Fruit fly (Drosophila melanogaster) whole organism, adult: Measurements from ENCODE around the gene ppk23.

Source experiments
- CG14711 ChIP-seq: fragments of 200-800 bp; sonication (Bioruptor generic); optimal IDR thresholded peaks from 2 replicates; lab custom pipeline; 2018; ENCODE audit warnings: missing biosample characterization, mild to moderate bottlenecking, missing genetic modification characterization, moderate library complexity
- CG1620 ChIP-seq: fragments of 200-800 bp; sonication (Bioruptor generic); optimal IDR thresholded peaks from 2 replicates; lab custom pipeline; 2016; ENCODE audit warnings: missing biosample characterization, missing genetic modification characterization
- CG33017 ChIP-seq: fragments of 200-800 bp; sonication (Bioruptor generic); optimal IDR thresholded peaks from 2 replicates; lab custom pipeline; 2018; ENCODE audit warnings: missing biosample characterization, mild to moderate bottlenecking, missing genetic modification characterization, moderate library complexity
- CG5204 ChIP-seq: fragments of 200-800 bp; sonication (Bioruptor generic); optimal IDR thresholded peaks from 2 replicates; lab custom pipeline; 2016; ENCODE audit warnings: missing biosample characterization, missing genetic modification characterization
- CG7045 ChIP-seq: fragments of 200-800 bp; sonication (Bioruptor generic); optimal IDR thresholded peaks from 2 replicates; lab custom pipeline; 2017; ENCODE audit warnings: missing biosample characterization, mild to moderate bottlenecking, missing genetic modification characterization
- CG7101 ChIP-seq: fragments of 200-800 bp; sonication (Bioruptor generic); optimal IDR thresholded peaks from 2 replicates; lab custom pipeline; 2018; ENCODE audit warnings: missing biosample characterization, mild to moderate bottlenecking, missing genetic modification characterization, moderate library complexity
- Hr96 ChIP-seq: fragments of 200-800 bp; sonication (Bioruptor generic); optimal IDR thresholded peaks from 2 replicates; lab custom pipeline; 2016; ENCODE audit warnings: missing biosample characterization, missing genetic modification characterization
- bab1 ChIP-seq: fragments of 200-800 bp; sonication (Bioruptor generic); optimal IDR thresholded peaks from 3 replicates; lab custom pipeline; 2019; ENCODE audit warnings: missing biosample characterization, mild to moderate bottlenecking, missing genetic modification characterization, moderate library complexity
- cnc ChIP-seq, 2 experiments: fragments of >200 bp; optimal IDR thresholded peaks; 2 replicates each; lab custom pipeline; 2017
- kay ChIP-seq: fragments of 200-800 bp; sonication (Bioruptor generic); peaks from one replicate; lab custom pipeline; 2016; ENCODE audit warnings: missing biosample characterization, missing genetic modification characterization, borderline replicate concordance
- ovo ChIP-seq: fragments of 200-800 bp; sonication (Bioruptor generic); optimal IDR thresholded peaks from 2 replicates; lab custom pipeline; 2016; ENCODE audit warnings: missing biosample characterization, missing genetic modification characterization
- pad ChIP-seq: fragments of 200-800 bp; sonication (Bioruptor generic); optimal IDR thresholded peaks from 3 replicates; lab custom pipeline; 2017; ENCODE audit warnings: missing biosample characterization, missing genetic modification characterization, mild to moderate bottlenecking, moderate library complexity, missing genetic modification reagents
- tj ChIP-seq: fragments of 200-800 bp; sonication (Bioruptor generic); optimal IDR thresholded peaks from 3 replicates; lab custom pipeline; 2017; ENCODE audit warnings: missing biosample characterization, mild to moderate bottlenecking, missing genetic modification characterization, moderate library complexity
- toe ChIP-seq: fragments of 200-800 bp; sonication (Bioruptor generic); optimal IDR thresholded peaks from 2 replicates; lab custom pipeline; 2016; ENCODE audit warnings: missing biosample characterization, missing genetic modification characterization

- TF ChIP-seq ovo (GFP tag; lab: Kevin White, UChicago) = no peak
- no peak for TF ChIP-seq CG7101 (tag; lab: Kevin White, UChicago)
- TF ChIP-seq CG14711 = no peak
- TF ChIP-seq pad (GFP tag; lab: Kevin White, UChicago) = no peak
- TF ChIP-seq cnc (optimal IDR thresholded peaks at IDR 0.05; lab: Kevin White, UChicago) = no peak
- TF ChIP-seq toe (GFP tag; lab: Kevin White, UChicago) = no peak
- no peak for TF ChIP-seq CG7045 (GFP tag; lab: Kevin White, UChicago)
- TF ChIP-seq Hr96 (GFP tag; lab: Kevin White, UChicago) = no peak
- TF ChIP-seq CG33017 (tag; lab: Kevin White, UChicago) = no peak
- no peak for TF ChIP-seq CG5204 (GFP tag; lab: Kevin White, UChicago)
- TF ChIP-seq CG1620 (GFP tag; lab: Kevin White, UChicago) = no peak
- no peak for TF ChIP-seq tj (GFP tag; lab: Kevin White, UChicago)
- no peak for TF ChIP-seq bab1 (GFP tag; lab: Kevin White, UChicago)
- no peak for TF ChIP-seq kay
Observed at dm6 chrX:17537276-17537675, 31.8 kb downstream of the ppk23 start.
